Worm (Caenorhabditis elegans): ENCODE measurements around the gene Y54G9A.7.

DNA sequence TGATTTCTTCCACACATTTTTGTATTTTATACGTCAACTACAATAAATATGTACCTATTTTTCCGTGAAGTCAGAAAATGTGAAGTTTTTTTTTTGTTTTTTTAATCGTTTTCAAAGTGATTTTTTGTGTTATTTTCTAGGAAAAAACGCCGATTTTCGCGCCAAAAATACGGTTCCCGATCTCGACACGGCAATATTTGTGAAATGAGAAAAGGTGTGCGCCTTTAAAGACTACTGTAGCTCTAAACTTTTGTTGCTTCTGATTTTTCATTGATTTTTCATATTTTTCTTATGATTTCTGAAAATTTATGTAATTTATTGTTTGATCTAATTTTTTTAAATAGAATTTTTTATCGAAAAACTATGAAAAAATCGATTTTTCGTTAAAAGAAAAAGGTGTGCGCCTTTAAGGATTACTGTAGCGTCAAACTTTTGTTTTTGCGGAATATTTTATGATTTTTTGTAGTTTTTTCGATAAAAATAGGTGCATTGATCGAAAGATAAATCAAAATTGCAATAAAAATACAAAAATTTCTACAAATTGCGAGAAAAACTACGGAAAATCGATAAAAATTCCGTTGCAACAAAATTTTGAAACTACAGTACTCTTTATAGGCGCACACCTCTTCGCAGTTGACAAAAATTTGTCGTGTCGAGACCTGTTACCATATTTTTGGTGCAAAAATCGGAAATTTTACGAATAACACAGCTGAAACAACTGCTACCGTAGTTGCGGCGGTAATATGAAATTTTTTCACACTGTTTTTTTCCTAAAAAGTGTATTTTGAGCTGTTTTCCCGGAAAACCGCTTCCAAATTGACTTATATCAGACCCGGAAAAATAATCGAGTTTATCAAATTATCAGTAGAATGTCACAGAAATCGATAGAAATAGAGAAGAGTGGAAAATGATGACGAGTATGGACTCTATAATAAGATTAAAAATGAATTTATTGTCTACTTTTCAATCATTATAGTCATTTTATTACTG is 30.0 kb downstream of the Y54G9A.7 start, which contains the start of gene kqt-3:
- TF ChIP-seq unc-130 (GFP tag; optimal IDR thresholded peaks at IDR 0.05) = no peak
- no peak for TF ChIP-seq die-1 (tag; optimal IDR thresholded peaks at IDR 0.05)
- TF ChIP-seq ztf-25 (GFP tag; IDR thresholded peaks at IDR 0.05) = no peak
- TF ChIP-seq F55B11.4 (tag; optimal IDR thresholded peaks at IDR 0.05; ENCODE audit: borderline replicate concordance, insufficient read depth) = no peak
- TF ChIP-seq ceh-58 (GFP tag; IDR thresholded peaks at IDR 0.05) = no peak
- TF ChIP-seq him-1 (tag; optimal IDR thresholded peaks at IDR 0.05) = no peak
- no peak for TF ChIP-seq F57C9.4 (tag; optimal IDR thresholded peaks at IDR 0.05)
- TF ChIP-seq hmg-20 (GFP tag; IDR thresholded peaks at IDR 0.05) = no peak

Measured in whole organism, young adult.